In the genomic region with DNA sequence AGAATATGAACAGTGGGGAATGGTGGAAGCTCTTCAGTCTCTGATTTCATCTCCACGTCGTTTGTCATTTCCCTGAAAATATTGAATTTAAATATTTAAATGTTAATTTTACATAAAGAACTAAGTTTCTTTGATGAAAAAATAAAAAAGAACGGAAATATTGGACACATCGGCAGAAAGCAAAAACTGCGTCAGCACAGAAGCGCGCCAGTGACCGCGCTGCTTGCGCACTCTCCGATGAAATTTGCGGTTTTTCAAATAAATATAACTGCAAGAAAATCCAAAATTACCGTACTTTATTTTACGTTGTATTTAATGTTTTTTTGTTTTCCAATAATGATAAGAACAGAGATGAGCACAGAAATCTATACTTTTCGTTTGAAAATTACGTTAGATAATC, we compare ENCODE assay signal across 4 worm cellular contexts.
TF ChIP-seq lines count a peak whose summit lies in the region.

A gene (minus strand): TSS at position 72 of the 400 bp plus-strand sequence.
A gene (plus strand): TSS at position 275 of the 400 bp plus-strand sequence.

TF ChIP-seq in whole organism, L2 larva, 48 proteins besides CTCF, POLR2A, EP300 and RAD21 (continued from another document):
- TF ChIP-seq nhr-129 (tag; optimal IDR thresholded peaks at IDR 0.05; lab: Kevin White, UChicago) (peak; percentile 56), mab-5 (tag; optimal IDR thresholded peaks at IDR 0.05; lab: Kevin White, UChicago) (peak; percentile 93), fos-1 (tag; optimal IDR thresholded peaks at IDR 0.05; lab: Kevin White, UChicago) (peak; percentile 69), lsy-2 (tag; optimal IDR thresholded peaks at IDR 0.05; lab: Kevin White, UChicago) (peak; percentile 90 to 95), nhr-11 (tag; optimal IDR thresholded peaks at IDR 0.05; lab: Kevin White, UChicago) (no peak), ceh-82 (tag; optimal IDR thresholded peaks at IDR 0.05; lab: Kevin White, UChicago) (peak; percentile 53), nhr-21 (tag; optimal IDR thresholded peaks at IDR 0.05; lab: Kevin White, UChicago) (peak; percentile 79), snpc-4 (tag; optimal IDR thresholded peaks at IDR 0.05; lab: Kevin White, UChicago) (peak; percentile 74), ztf-1 (GFP tag; conservative IDR thresholded peaks at IDR 0.05; lab: Robert Waterston, UW) (no peak), ztf-4 (tag; optimal IDR thresholded peaks at IDR 0.05; lab: Kevin White, UChicago) (peak; percentile 61), C34F6.9 (tag; optimal IDR thresholded peaks at IDR 0.05; lab: Kevin White, UChicago) (peak; percentile 91), crh-2 (tag; optimal IDR thresholded peaks at IDR 0.05; lab: Kevin White, UChicago) (peak; percentile 91), nhr-25 (tag; optimal IDR thresholded peaks at IDR 0.05; lab: Kevin White, UChicago) (peak; percentile 88), nhr-237 (tag; optimal IDR thresholded peaks at IDR 0.05; lab: Kevin White, UChicago) (peak; percentile 56), unc-62 (GFP tag; optimal IDR thresholded peaks at IDR 0.05; lab: Kevin White, UChicago) (peak; percentile 43), mdl-1 (tag; optimal IDR thresholded peaks at IDR 0.05; lab: Kevin White, UChicago) (no peak), sem-4 (tag; optimal IDR thresholded peaks at IDR 0.05; lab: Kevin White, UChicago) (peak; percentile 83), unc-55 (GFP tag; optimal IDR thresholded peaks at IDR 0.05; lab: Kevin White, UChicago) (peak; percentile 95), blmp-1 (tag; optimal IDR thresholded peaks at IDR 0.05; lab: Kevin White, UChicago; ENCODE audit: insufficient read depth) (peak; percentile 47), zag-1 (tag; optimal IDR thresholded peaks at IDR 0.05; lab: Kevin White, UChicago) (peak; percentile 37), Y55F3AM.14 (GFP tag; optimal IDR thresholded peaks at IDR 0.05; lab: Kevin White, UChicago) (peak; percentile 22), elt-1 (tag; optimal IDR thresholded peaks at IDR 0.05; lab: Kevin White, UChicago) (no peak), sma-3 (GFP tag; optimal IDR thresholded peaks at IDR 0.05; lab: Kevin White, UChicago) (peak; percentile 90)

TF ChIP-seq in whole organism, L4 larva, 104 proteins besides CTCF, POLR2A, EP300 and RAD21 (continued from another document and continues in another):
- TF ChIP-seq set-16 (GFP tag; IDR thresholded peaks at IDR 0.05; lab: Robert Waterston, UW) (no peak), sdz-12 (GFP tag; optimal IDR thresholded peaks at IDR 0.05; lab: Kevin White, UChicago) (no peak), ztf-7 (tag; optimal IDR thresholded peaks at IDR 0.05; lab: Kevin White, UChicago) (peak; percentile 74), ztf-11 (tag; optimal IDR thresholded peaks at IDR 0.05; lab: Kevin White, UChicago) (no peak), mep-1 (tag; optimal IDR thresholded peaks at IDR 0.05; lab: Kevin White, UChicago) (peak; percentile 90), cey-2 (tag; optimal IDR thresholded peaks at IDR 0.05; lab: Kevin White, UChicago; ENCODE audit: borderline replicate concordance, insufficient read depth) (no peak), zip-2 (tag; optimal IDR thresholded peaks at IDR 0.05; lab: Kevin White, UChicago) (peak; percentile 78), rbr-2 (tag; optimal IDR thresholded peaks at IDR 0.05; lab: Kevin White, UChicago) (peak; percentile 89), F44E2.7 (GFP tag; IDR thresholded peaks at IDR 0.05; lab: Robert Waterston, UW) (no peak), Y75B8A.6 (GFP tag; IDR thresholded peaks at IDR 0.05; lab: Robert Waterston, UW) (no peak), nhr-237 (tag; optimal IDR thresholded peaks at IDR 0.05; lab: Kevin White, UChicago) (no peak), hlh-30 (tag; optimal IDR thresholded peaks at IDR 0.05; lab: Kevin White, UChicago; ENCODE audit: insufficient read depth) (peak; percentile 80), nhr-28 (tag; optimal IDR thresholded peaks at IDR 0.05; lab: Kevin White, UChicago) (peak; percentile 72), lin-29 (GFP tag; IDR thresholded peaks at IDR 0.05; lab: Robert Waterston, UW) (peak; percentile 63), lin-13 (GFP tag; optimal IDR thresholded peaks at IDR 0.05; lab: Kevin White, UChicago) (peak; percentile 74), lim-7 (GFP tag; IDR thresholded peaks at IDR 0.05; lab: Robert Waterston, UW) (no peak), tag-97 (GFP tag; IDR thresholded peaks at IDR 0.05; lab: Robert Waterston, UW) (no peak), nhr-6 (tag; optimal IDR thresholded peaks at IDR 0.05; lab: Kevin White, UChicago) (peak; percentile 97), daf-12 (tag; optimal IDR thresholded peaks at IDR 0.05; lab: Kevin White, UChicago) (no peak), F49E8.2 (tag; optimal IDR thresholded peaks at IDR 0.05; lab: Kevin White, UChicago; ENCODE audit: borderline replicate concordance) (peak; percentile 69), spr-3 (GFP tag; optimal IDR thresholded peaks at IDR 0.05; lab: Kevin White, UChicago) (peak; percentile 17), ctbp-1 (GFP tag; IDR thresholded peaks at IDR 0.05; lab: Robert Waterston, UW) (peak; percentile 67), nhr-111 (GFP tag; optimal IDR thresholded peaks at IDR 0.05; lab: Kevin White, UChicago) (no peak), daf-16 (GFP tag; optimal IDR thresholded peaks at IDR 0.05; lab: Kevin White, UChicago) (peak; percentile 33 to 50), daf-16 (tag; optimal IDR thresholded peaks at IDR 0.05; lab: Kevin White, UChicago) (peak; percentile 60), zag-1 (tag; optimal IDR thresholded peaks at IDR 0.05; lab: Kevin White, UChicago) (no peak), spr-1 (tag; optimal IDR thresholded peaks at IDR 0.05; lab: Kevin White, UChicago) (peak; percentile 81), nhr-102 (tag; optimal IDR thresholded peaks at IDR 0.05; lab: Kevin White, UChicago) (peak; percentile 93), lir-3 (tag; optimal IDR thresholded peaks at IDR 0.05; lab: Kevin White, UChicago) (peak; percentile 36), ceh-82 (tag; optimal IDR thresholded peaks at IDR 0.05; lab: Kevin White, UChicago) (no peak), nhr-77 (tag; optimal IDR thresholded peaks at IDR 0.05; lab: Kevin White, UChicago) (peak; percentile 37), php-3 (GFP tag; IDR thresholded peaks at IDR 0.05; lab: Robert Waterston, UW) (no peak), nhr-48 (tag; optimal IDR thresholded peaks at IDR 0.05; lab: Kevin White, UChicago) (peak; percentile 77), snpc-1.2 (GFP tag; IDR thresholded peaks at IDR 0.05; lab: Robert Waterston, UW) (peak; percentile 61; the same call in 1 of the 2 replicates), aha-1 (tag; lab: Kevin White, UChicago) (peak; percentile 97), ama-1 (optimal IDR thresholded peaks at IDR 0.05; lab: Kevin White, UChicago) (no peak)

TF ChIP-seq in whole organism, late embryonic, 69 proteins besides CTCF, POLR2A, EP300 and RAD21 (continued from another document and continues in another):
- peak; percentile 49 for TF ChIP-seq C38D4.7 (GFP tag; optimal IDR thresholded peaks at IDR 0.05; lab: Kevin White, UChicago)
- TF ChIP-seq sox-2 (GFP tag; IDR thresholded peaks at IDR 0.05; lab: Robert Waterston, UW), result no peak
- peak; percentile 54; the same call in 1 of the 2 replicates for TF ChIP-seq unc-3 (GFP tag; conservative IDR thresholded peaks at IDR 0.05; lab: Robert Waterston, UW)
- TF ChIP-seq unc-3 (tag; optimal IDR thresholded peaks at IDR 0.05; lab: Kevin White, UChicago), result peak; percentile 8
- peak; percentile 53 for TF ChIP-seq che-1 (tag; optimal IDR thresholded peaks at IDR 0.05; lab: Kevin White, UChicago)
- peak; percentile 72 for TF ChIP-seq ceh-30 (tag; optimal IDR thresholded peaks at IDR 0.05; lab: Kevin White, UChicago)
- no peak for TF ChIP-seq dve-1 (tag; optimal IDR thresholded peaks at IDR 0.05; lab: Kevin White, UChicago)
- peak; percentile 38 for TF ChIP-seq madf-2 (tag; optimal IDR thresholded peaks at IDR 0.05; lab: Kevin White, UChicago)
- TF ChIP-seq elt-4 (tag; optimal IDR thresholded peaks at IDR 0.05; lab: Kevin White, UChicago), result no peak
- TF ChIP-seq F13H6.1 (tag; optimal IDR thresholded peaks at IDR 0.05; lab: Kevin White, UChicago), result no peak
- peak; percentile 54 for TF ChIP-seq ceh-2 (tag; optimal IDR thresholded peaks at IDR 0.05; lab: Kevin White, UChicago)
- TF ChIP-seq tbx-7 (tag; optimal IDR thresholded peaks at IDR 0.05; lab: Kevin White, UChicago), result no peak
- peak; percentile 76 for TF ChIP-seq nfya-1 (tag; optimal IDR thresholded peaks at IDR 0.05; lab: Kevin White, UChicago)
- peak; percentile 79 for TF ChIP-seq rnt-1 (tag; optimal IDR thresholded peaks at IDR 0.05; lab: Kevin White, UChicago)
- TF ChIP-seq nhr-11 (tag; optimal IDR thresholded peaks at IDR 0.05; lab: Kevin White, UChicago), result no peak
- peak; percentile 63 for TF ChIP-seq unc-86 (tag; optimal IDR thresholded peaks at IDR 0.05; lab: Kevin White, UChicago)
- no peak for TF ChIP-seq fax-1 (tag; optimal IDR thresholded peaks at IDR 0.05; lab: Kevin White, UChicago)
- TF ChIP-seq ets-4 (tag; optimal IDR thresholded peaks at IDR 0.05; lab: Kevin White, UChicago), result no peak
- TF ChIP-seq eyg-1 (tag; optimal IDR thresholded peaks at IDR 0.05; lab: Kevin White, UChicago), result peak; percentile 29
- TF ChIP-seq ztf-16 (tag; optimal IDR thresholded peaks at IDR 0.05; lab: Kevin White, UChicago), result peak; percentile 28
- peak; percentile 51 for TF ChIP-seq pat-9 (tag; optimal IDR thresholded peaks at IDR 0.05; lab: Kevin White, UChicago)
- TF ChIP-seq ttx-3 (tag; optimal IDR thresholded peaks at IDR 0.05; lab: Kevin White, UChicago), result peak; percentile 68
- peak; percentile 62 for TF ChIP-seq ceh-48 (tag; optimal IDR thresholded peaks at IDR 0.05; lab: Kevin White, UChicago)
- TF ChIP-seq elt-2 (tag; optimal IDR thresholded peaks at IDR 0.05; lab: Kevin White, UChicago), result peak; percentile 79
- no peak for TF ChIP-seq T23F11.4 (GFP tag; optimal IDR thresholded peaks at IDR 0.05; lab: Kevin White, UChicago)
- peak; percentile 60 for TF ChIP-seq odd-2 (tag; optimal IDR thresholded peaks at IDR 0.05; lab: Kevin White, UChicago)
- TF ChIP-seq ahr-1 (tag; optimal IDR thresholded peaks at IDR 0.05; lab: Kevin White, UChicago), result peak; percentile 15
- no peak for TF ChIP-seq fkh-10 (GFP tag; optimal IDR thresholded peaks at IDR 0.05; lab: Kevin White, UChicago)
- TF ChIP-seq hlh-15 (tag; optimal IDR thresholded peaks at IDR 0.05; lab: Kevin White, UChicago), result peak; percentile 64
- peak; percentile 33 for TF ChIP-seq C08G9.2 (tag; optimal IDR thresholded peaks at IDR 0.05; lab: Kevin White, UChicago)
- TF ChIP-seq mec-3 (tag; optimal IDR thresholded peaks at IDR 0.05; lab: Kevin White, UChicago; ENCODE audit: borderline replicate concordance), result no peak
- TF ChIP-seq ama-1 (optimal IDR thresholded peaks at IDR 0.05; lab: Kevin White, UChicago), result no peak
- TF ChIP-seq ref-2 (tag; optimal IDR thresholded peaks at IDR 0.05; lab: Kevin White, UChicago), result no peak
- TF ChIP-seq ceh-34 (tag; optimal IDR thresholded peaks at IDR 0.05; lab: Kevin White, UChicago), result peak; percentile 58
- TF ChIP-seq hlh-6 (tag; optimal IDR thresholded peaks at IDR 0.05; lab: Kevin White, UChicago), result no peak
- peak; percentile 44 for TF ChIP-seq unc-42 (tag; optimal IDR thresholded peaks at IDR 0.05; lab: Kevin White, UChicago)
- TF ChIP-seq sox-4 (tag; optimal IDR thresholded peaks at IDR 0.05; lab: Kevin White, UChicago), result peak; percentile 45
- no peak for TF ChIP-seq nhr-232 (tag; optimal IDR thresholded peaks at IDR 0.05; lab: Kevin White, UChicago)

TF ChIP-seq in whole organism, mixed stage, embryonic, 35 proteins besides CTCF, POLR2A, EP300 and RAD21 (continued from another document):
- TF ChIP-seq ceh-43 (GFP tag; optimal IDR thresholded peaks at IDR 0.05; lab: Kevin White, UChicago), result peak; percentile 64
